Worm (Caenorhabditis elegans) whole organism, early embryonic: ENCODE measurements around the gene pan-1.
A peak's percentile ranks its signal among the peaks of the same experiment; 100 is the strongest.

Experiments
- B0310.2 ChIP-seq: sonication (generic microtip); optimal IDR thresholded peaks from 2 replicates; lab custom pipeline; 2016; ENCODE audit warnings: mild to moderate bottlenecking, missing genetic modification characterization, missing compliant biosample characterization
- F13C5.2 ChIP-seq: sonication (generic microtip); optimal IDR thresholded peaks from 2 replicates; lab custom pipeline; 2017; ENCODE audit warnings: mild to moderate bottlenecking, missing genetic modification characterization, inconsistent platforms, missing compliant biosample characterization
- aly-1 ChIP-seq: sonication (generic microtip); optimal IDR thresholded peaks from 2 replicates; lab custom pipeline; 2016; ENCODE audit warnings: missing genetic modification characterization, missing compliant biosample characterization
- ama-1 ChIP-seq: fragments of 150-350 bp; optimal IDR thresholded peaks from 2 replicates; lab custom pipeline; 2014
- ceh-13 ChIP-seq: fragments of 200-800 bp; sonication (Bioruptor generic); optimal IDR thresholded peaks from 2 replicates; lab custom pipeline; 2018; ENCODE audit warnings: mild to moderate bottlenecking, missing genetic modification characterization, missing compliant biosample characterization
- ceh-36 ChIP-seq: sonication (generic microtip); optimal IDR thresholded peaks from 2 replicates; lab custom pipeline; 2016; ENCODE audit warnings: missing genetic modification characterization, inconsistent platforms, missing compliant biosample characterization
- ets-7 ChIP-seq: sonication (generic microtip); optimal IDR thresholded peaks from 2 replicates; lab custom pipeline; 2016; ENCODE audit warnings: missing genotype, missing genetic modification characterization, missing compliant biosample characterization
- flt-1 ChIP-seq: fragments of 200-800 bp; sonication (Bioruptor generic); IDR thresholded peaks from 2 replicates; pipeline ENCODE4 v1.3.6; 2022; ENCODE audit warnings: missing genetic modification characterization, missing compliant biosample characterization
- hmbx-1 ChIP-seq: sonication (generic microtip); optimal IDR thresholded peaks from 2 replicates; lab custom pipeline; 2016; ENCODE audit warnings: mild to moderate bottlenecking, missing genetic modification characterization, missing compliant biosample characterization
- hmg-4 ChIP-seq: fragments of 200-800 bp; sonication (Bioruptor generic); optimal IDR thresholded peaks from 2 replicates; lab custom pipeline; 2018; ENCODE audit warnings: mild to moderate bottlenecking, missing genetic modification characterization, missing compliant biosample characterization
- hnd-1 ChIP-seq: sonication (generic microtip); optimal IDR thresholded peaks from 2 replicates; lab custom pipeline; 2016; ENCODE audit warnings: missing genetic modification characterization, missing compliant biosample characterization
- pes-1 ChIP-seq: fragments of 200-800 bp; sonication (Bioruptor generic); IDR thresholded peaks from 2 replicates; pipeline ENCODE4 v1.3.6; 2022; ENCODE audit warnings: missing genetic modification reagents, missing genetic modification characterization, missing compliant biosample characterization
- scrt-1 ChIP-seq: fragments of 200-800 bp; sonication (Bioruptor generic); IDR thresholded peaks from 2 replicates; pipeline ENCODE4 v1.3.6; 2022; ENCODE audit warnings: missing genetic modification characterization, missing compliant biosample characterization
- sea-1 ChIP-seq: fragments of 200-800 bp; sonication (Bioruptor generic); conservative IDR thresholded peaks from 2 replicates; pipeline ENCODE4 v1.3.6; 2022; ENCODE audit warnings: missing genetic modification characterization, missing compliant biosample characterization
- tbx-11 ChIP-seq: fragments of 200-800 bp; sonication (Bioruptor generic); IDR thresholded peaks from 2 replicates; pipeline ENCODE4 v1.3.6; 2022; ENCODE audit warnings: missing genetic modification characterization, missing compliant biosample characterization
- tbx-37 ChIP-seq: fragments of 200-800 bp; sonication (Bioruptor generic); conservative IDR thresholded peaks from 2 replicates; pipeline ENCODE4 v1.3.6; 2022; ENCODE audit warnings: missing genetic modification reagents, missing genetic modification characterization, missing compliant biosample characterization
- tra-4 ChIP-seq: sonication (generic microtip); optimal IDR thresholded peaks from 2 replicates; lab custom pipeline; 2017; ENCODE audit warnings: missing genetic modification characterization, missing compliant biosample characterization

pan-1 gene

DNA sequence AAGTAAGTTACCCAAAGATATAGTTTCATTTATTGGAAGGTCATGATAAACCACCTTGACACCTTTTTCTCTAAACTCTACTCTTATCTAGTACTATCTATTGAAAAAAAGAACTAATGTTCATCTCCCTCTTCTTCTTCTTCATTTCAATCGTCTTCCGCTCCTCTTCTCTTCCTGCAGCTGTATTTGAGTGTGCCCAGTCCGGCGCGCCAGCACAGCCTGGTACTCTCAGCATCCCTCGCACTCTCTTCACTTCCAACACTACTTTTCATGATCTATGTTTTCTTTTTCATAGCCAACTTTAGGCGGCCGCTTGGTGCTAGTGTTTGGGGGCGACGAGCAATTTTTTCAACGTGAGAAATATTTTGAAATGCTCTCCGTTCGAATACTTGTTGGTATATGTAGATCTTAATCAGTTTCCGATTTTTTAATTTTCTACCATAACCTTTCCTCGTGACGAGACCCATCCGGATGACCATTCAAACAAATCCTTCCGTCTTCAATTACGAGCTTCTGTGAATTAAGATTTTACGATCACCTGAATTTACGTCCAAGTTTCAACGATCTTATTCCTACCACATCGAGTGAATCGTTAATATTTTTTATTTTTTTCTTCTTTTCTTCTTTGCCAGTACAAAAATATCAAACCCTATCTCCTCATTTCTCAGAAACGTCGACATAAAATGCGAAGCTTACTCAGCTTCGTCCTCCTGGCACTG is at the start of gene pan-1:
pan-1 (plus strand) TSS at position 669 of the 719 bp plus-strand sequence.
- TF ChIP-seq hmg-4 (GFP tag; lab: Kevin White, UChicago) (no peak), F13C5.2 (tag; lab: Kevin White, UChicago) (peak; percentile 32)

DNA sequence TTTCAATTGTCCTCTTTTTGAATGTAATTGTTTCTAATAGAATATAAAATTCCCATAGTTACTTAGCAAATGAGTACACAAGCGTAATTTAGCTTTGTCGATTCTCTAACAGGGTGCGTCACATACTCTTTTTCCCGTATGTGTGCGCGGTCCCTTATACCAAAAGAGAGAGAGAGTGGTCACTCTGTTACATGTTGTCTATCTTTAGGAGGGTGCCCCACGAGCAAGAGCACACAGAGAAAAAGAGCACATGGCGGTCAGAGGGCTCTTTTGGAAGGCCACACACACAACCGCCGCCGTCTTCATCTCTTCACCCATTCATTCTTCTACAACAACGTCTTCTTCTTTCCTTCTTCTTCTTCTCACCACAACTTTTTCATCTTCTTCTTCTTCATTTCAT is 48.6 kb upstream of the pan-1 start:
- TF ChIP-seq hmg-4 (GFP tag; lab: Kevin White, UChicago) (peak; percentile 63), F13C5.2 (tag; lab: Kevin White, UChicago) (peak; percentile 7), tbx-37 (GFP tag; lab: Robert Waterston, UW) (no peak)

DNA sequence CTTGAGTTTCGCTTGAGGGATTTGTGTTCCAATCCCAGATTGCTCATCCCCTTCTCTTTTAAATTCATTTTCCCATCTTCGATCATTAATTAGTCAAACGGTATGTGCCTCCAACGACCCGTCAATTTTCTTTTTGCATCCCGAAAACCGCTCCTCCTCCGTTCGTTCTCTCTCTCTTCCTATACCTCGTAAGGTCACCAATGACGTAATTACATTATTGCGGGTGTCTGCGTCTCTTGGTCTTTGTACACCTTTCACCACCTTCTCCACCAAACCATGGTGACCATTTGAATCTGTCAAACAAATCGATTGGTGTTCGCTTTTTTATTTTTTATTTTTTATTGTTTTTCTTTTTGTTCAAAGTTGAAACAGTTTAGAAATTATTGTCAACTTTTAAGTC is 47.4 kb upstream of the pan-1 start:
- TF ChIP-seq scrt-1 (GFP tag; lab: Robert Waterston, UW) (no peak), hmg-4 (GFP tag; lab: Kevin White, UChicago) (peak; percentile 5)

DNA sequence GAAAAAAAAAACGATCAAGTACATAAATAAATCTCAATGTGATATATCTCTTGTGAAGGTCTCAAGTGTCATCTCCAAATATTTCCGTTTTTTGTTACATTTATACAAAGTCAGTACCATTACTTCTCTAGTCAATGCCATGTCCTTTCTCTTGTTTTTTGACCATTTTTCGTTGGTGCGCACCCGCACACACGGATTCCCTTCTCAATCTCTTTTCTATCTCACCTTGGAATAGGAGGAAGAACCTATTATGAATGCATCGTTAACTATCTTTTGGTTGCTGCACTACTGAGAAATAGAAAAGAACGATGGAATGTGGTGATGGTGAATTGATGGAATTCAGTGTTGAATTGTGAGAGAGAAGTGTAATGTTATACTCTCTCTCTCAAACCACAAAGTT is 44.8 kb upstream of the pan-1 start:
- no peak for TF ChIP-seq B0310.2 (tag; lab: Kevin White, UChicago)
- no peak for TF ChIP-seq hnd-1 (tag; lab: Kevin White, UChicago)
- no peak for TF ChIP-seq pes-1 (GFP tag; lab: Robert Waterston, UW)
- TF ChIP-seq scrt-1 (GFP tag; lab: Robert Waterston, UW): no peak
- TF ChIP-seq hmbx-1 (tag; lab: Kevin White, UChicago): no peak

DNA sequence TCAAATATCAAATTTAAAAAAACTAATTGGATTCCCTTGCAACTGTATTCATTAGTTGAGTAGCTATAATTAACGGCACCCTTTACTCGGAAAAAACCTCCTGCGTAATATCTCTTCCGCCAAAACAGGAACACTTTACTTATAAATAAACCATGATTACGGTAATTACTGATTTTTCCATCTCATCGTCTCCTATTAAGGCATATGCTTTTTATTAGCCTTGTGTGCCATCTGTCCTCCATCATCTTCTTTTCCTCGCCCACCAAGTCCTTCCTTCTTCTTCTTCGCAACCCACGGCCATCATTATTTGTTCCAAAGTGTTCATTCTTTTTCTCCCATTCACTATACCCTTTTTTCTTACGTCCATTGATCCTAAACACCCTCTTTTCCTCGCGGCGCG is 43.1 kb upstream of the pan-1 start:
- peak; percentile 30 for TF ChIP-seq hmg-4 (GFP tag; lab: Kevin White, UChicago)
- TF ChIP-seq hnd-1 (tag; lab: Kevin White, UChicago): no peak

DNA sequence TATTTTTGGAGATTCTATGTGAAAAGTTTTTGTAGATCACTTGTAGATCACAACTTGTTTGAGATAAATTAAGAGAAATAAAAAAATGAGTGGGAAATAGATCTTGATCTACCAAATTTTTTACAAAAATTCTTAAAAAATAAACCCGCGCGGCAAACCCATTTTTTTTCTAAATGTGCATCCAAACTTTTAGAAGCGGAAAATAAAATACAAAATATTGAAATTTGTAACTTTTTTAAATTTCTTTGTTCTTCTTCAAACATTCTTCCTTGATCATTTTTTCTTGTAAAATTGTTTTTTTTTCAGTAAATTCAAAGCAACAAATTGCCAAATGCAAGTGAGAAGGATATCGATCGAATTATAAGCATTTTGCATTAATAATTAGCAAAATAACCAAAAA is 42.5 kb upstream of the pan-1 start, which contains the start of gene cdh-4:
cdh-4 (plus strand) TSS at position 301 of the 400 bp plus-strand sequence.
- TF ChIP-seq scrt-1 (GFP tag; lab: Robert Waterston, UW) (no peak), tra-4 (tag; lab: Kevin White, UChicago) (no peak), pes-1 (GFP tag; lab: Robert Waterston, UW) (no peak), F13C5.2 (tag; lab: Kevin White, UChicago) (no peak), tbx-11 (GFP tag; lab: Robert Waterston, UW) (no peak)

DNA sequence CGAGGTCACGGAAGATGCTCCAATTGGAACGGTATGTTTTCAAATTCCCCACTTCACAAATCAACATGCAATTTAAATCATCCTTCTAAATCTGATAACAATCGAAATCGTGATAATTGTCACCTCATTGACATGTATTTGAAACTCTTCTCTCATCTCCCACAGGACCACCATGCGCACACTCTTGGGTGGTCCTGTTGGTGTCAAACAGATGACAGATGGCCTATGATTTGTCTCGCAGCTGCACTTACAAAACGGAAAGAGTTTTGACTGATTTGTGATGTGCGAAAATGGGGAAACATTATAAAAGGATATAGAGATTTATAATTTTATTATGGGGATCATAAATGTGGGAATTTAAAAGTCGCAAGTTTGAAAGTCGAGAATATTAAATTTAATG is 39.1 kb upstream of the pan-1 start:
- TF ChIP-seq tbx-37 (GFP tag; lab: Robert Waterston, UW) (no peak), flt-1 (no peak), ceh-13 (no peak), hmg-4 (GFP tag; lab: Kevin White, UChicago) (no peak), scrt-1 (GFP tag; lab: Robert Waterston, UW) (no peak), ets-7 (tag; lab: Kevin White, UChicago) (no peak), ama-1 (lab: Kevin White, UChicago) (no peak), B0310.2 (tag; lab: Kevin White, UChicago) (no peak), sea-1 (GFP tag; lab: Robert Waterston, UW) (no peak), ceh-36 (tag; lab: Kevin White, UChicago) (no peak), pes-1 (GFP tag; lab: Robert Waterston, UW) (no peak), F13C5.2 (tag; lab: Kevin White, UChicago) (no peak), hnd-1 (tag; lab: Kevin White, UChicago) (no peak), aly-1 (no peak)

DNA sequence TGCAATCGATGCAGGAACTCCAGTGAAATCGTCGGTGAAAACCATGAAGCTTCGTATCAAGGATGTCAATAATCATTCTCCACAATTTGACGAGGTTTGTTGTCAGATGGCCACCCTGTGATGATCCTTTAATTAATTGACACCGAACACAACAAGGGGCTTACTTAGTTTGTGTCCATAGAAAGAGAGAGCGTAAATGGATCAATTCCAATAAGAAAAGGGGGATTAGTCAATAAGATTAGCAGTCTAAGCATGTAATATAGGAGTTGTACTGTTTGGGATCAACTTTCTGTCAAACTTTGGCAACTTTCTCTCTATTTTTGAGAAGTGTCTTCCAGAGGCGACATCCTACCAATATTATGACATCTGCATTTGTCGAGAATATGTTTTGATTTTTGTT is 38.5 kb upstream of the pan-1 start:
- TF ChIP-seq tra-4 (tag; lab: Kevin White, UChicago): no peak
- no peak for TF ChIP-seq ets-7 (tag; lab: Kevin White, UChicago)
- TF ChIP-seq ceh-13: no peak
- peak; percentile 59 for TF ChIP-seq ceh-36 (tag; lab: Kevin White, UChicago)
- no peak for TF ChIP-seq B0310.2 (tag; lab: Kevin White, UChicago)

DNA sequence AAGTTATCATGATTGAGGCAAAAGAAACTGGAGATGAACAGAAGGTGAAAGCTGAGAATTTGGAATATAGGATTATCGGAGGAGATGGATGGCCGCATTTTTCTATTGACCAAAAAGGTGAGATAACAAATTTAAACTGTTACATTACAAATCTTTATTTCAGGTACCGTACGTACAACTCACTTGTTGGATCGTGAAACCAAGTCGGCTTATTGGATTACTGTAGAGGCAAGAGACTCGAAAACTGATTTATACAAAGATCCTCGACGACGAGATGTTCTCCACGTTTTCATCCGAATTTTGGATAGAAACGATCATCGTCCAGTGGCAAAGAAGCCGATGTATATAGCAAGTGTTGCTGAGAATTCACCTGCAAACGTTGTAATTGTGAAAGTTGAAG is 36.5 kb upstream of the pan-1 start:
- TF ChIP-seq ceh-36 (tag; lab: Kevin White, UChicago): no peak
- TF ChIP-seq sea-1 (GFP tag; lab: Robert Waterston, UW): no peak
- TF ChIP-seq ets-7 (tag; lab: Kevin White, UChicago): no peak
- no peak for TF ChIP-seq hmg-4 (GFP tag; lab: Kevin White, UChicago)
- TF ChIP-seq hnd-1 (tag; lab: Kevin White, UChicago): no peak
- TF ChIP-seq ama-1 (lab: Kevin White, UChicago): no peak
- no peak for TF ChIP-seq flt-1
- no peak for TF ChIP-seq scrt-1 (GFP tag; lab: Robert Waterston, UW)
- no peak for TF ChIP-seq tra-4 (tag; lab: Kevin White, UChicago)
